Worm (Caenorhabditis elegans) whole organism, L1 larva: ENCODE results near the gene Y57G11B.3.

ENCODE experiments used
- alr-1 ChIP-seq: fragments of 200-800 bp; sonication (Bioruptor generic); optimal IDR thresholded peaks from 2 replicates; lab custom pipeline; 2018; ENCODE audit warnings: borderline replicate concordance, mild to moderate bottlenecking, missing genetic modification characterization, missing compliant biosample characterization
- aly-2 ChIP-seq: fragments of 150-350 bp; optimal IDR thresholded peaks from 2 replicates; lab custom pipeline; 2014; ENCODE audit warnings: missing biosample characterization, missing genetic modification characterization
- blmp-1 ChIP-seq: fragments of 150-350 bp; optimal IDR thresholded peaks from 2 replicates; lab custom pipeline; 2014; ENCODE audit warnings: missing biosample characterization, missing genetic modification characterization
- ceh-8 ChIP-seq: fragments of 200-800 bp; sonication (Bioruptor generic); optimal IDR thresholded peaks from 2 replicates; lab custom pipeline; 2018; ENCODE audit warnings: mild to moderate bottlenecking, missing genetic modification characterization, moderate library complexity, missing compliant biosample characterization
- ceh-82 ChIP-seq, 3 experiments: fragments of 150-350 bp in 1 of 3; sonication (generic microtip) in 2 of 3; optimal IDR thresholded peaks; 2 replicates each; lab custom pipeline; 2014 to 2017; ENCODE audit warnings: missing biosample characterization in 3 of 3, missing genetic modification characterization in 3 of 3
- ces-1 ChIP-seq: fragments of 150-350 bp; optimal IDR thresholded peaks from 2 replicates; lab custom pipeline; 2014; ENCODE audit warnings: missing biosample characterization, missing genetic modification reagents, missing genetic modification characterization
- efl-1 ChIP-seq, 4 experiments: fragments of 150-350 bp; optimal IDR thresholded peaks in 3 of 4; peaks in 1 of 4; 1 replicate in 1 of 4; 2 replicates in 3 of 4; lab custom pipeline; 2014; ENCODE audit warnings: missing biosample characterization in 2 of 4, missing genetic modification characterization in 2 of 4, missing genetic modification reagents in 2 of 4
- efl-3 ChIP-seq: fragments of 200-800 bp; sonication (Bioruptor generic); optimal IDR thresholded peaks from 2 replicates; lab custom pipeline; 2018; ENCODE audit warnings: mild to moderate bottlenecking, missing genetic modification characterization, missing compliant biosample characterization
- egl-13 ChIP-seq: sonication (generic microtip); optimal IDR thresholded peaks from 2 replicates; lab custom pipeline; 2016; ENCODE audit warnings: missing genotype, missing genetic modification reagents, missing genetic modification characterization, missing compliant biosample characterization
- egl-27 ChIP-seq, 2 experiments: fragments of 150-350 bp in 1 of 2; sonication (generic microtip); optimal IDR thresholded peaks; 3 replicates each; lab custom pipeline; 2017 to 2018; ENCODE audit warnings: missing biosample characterization in 2 of 2, missing genetic modification characterization in 2 of 2, missing genetic modification reagents in 2 of 2
- elt-2 ChIP-seq: sonication (generic microtip); optimal IDR thresholded peaks from 2 replicates; lab custom pipeline; 2016; ENCODE audit warnings: missing genetic modification characterization, mild to moderate bottlenecking, inconsistent platforms, missing compliant biosample characterization, missing genetic modification reagents
- ets-5 ChIP-seq: fragments of 200-800 bp; sonication (Bioruptor generic); IDR thresholded peaks from 2 replicates; pipeline ENCODE4 v1.3.6; 2022; ENCODE audit warnings: missing genetic modification characterization, missing compliant biosample characterization
- fkh-4 ChIP-seq: sonication (generic microtip); optimal IDR thresholded peaks from 2 replicates; lab custom pipeline; 2016; ENCODE audit warnings: missing compliant biosample characterization, missing genetic modification characterization, borderline replicate concordance
- fos-1 ChIP-seq: fragments of 150-350 bp; optimal IDR thresholded peaks from 2 replicates; lab custom pipeline; 2014; ENCODE audit warnings: missing biosample characterization, missing genetic modification characterization
- irx-1 ChIP-seq: sonication (generic microtip); optimal IDR thresholded peaks from 2 replicates; lab custom pipeline; 2016; ENCODE audit warnings: missing genetic modification characterization, missing compliant biosample characterization
- lin-39 ChIP-seq: fragments of 150-350 bp; optimal IDR thresholded peaks from 2 replicates; lab custom pipeline; 2014; ENCODE audit warnings: missing biosample characterization, missing genetic modification reagents, missing genetic modification characterization
- lsy-2 ChIP-seq, 2 experiments: fragments of 150-350 bp; optimal IDR thresholded peaks; 2 replicates each; lab custom pipeline; 2014; ENCODE audit warnings: missing biosample characterization in 2 of 2, missing genetic modification characterization in 2 of 2
- mdl-1 ChIP-seq, 2 experiments: fragments of 150-350 bp; optimal IDR thresholded peaks; 2 replicates each; lab custom pipeline; 2014 to 2017; ENCODE audit warnings: missing biosample characterization in 2 of 2, missing genetic modification characterization in 2 of 2, inconsistent platforms in 1 of 2
- mep-1 ChIP-seq: fragments of 150-350 bp; optimal IDR thresholded peaks from 2 replicates; lab custom pipeline; 2014; ENCODE audit warnings: missing biosample characterization, missing genetic modification characterization
- nhr-11 ChIP-seq: fragments of 150-350 bp; optimal IDR thresholded peaks from 2 replicates; lab custom pipeline; 2014; ENCODE audit warnings: missing biosample characterization, missing genetic modification characterization
- nhr-12 ChIP-seq: sonication (generic microtip); optimal IDR thresholded peaks from 2 replicates; lab custom pipeline; 2017; ENCODE audit warnings: missing biosample characterization, missing genetic modification characterization
- nhr-19 ChIP-seq: fragments of 200-800 bp; sonication (Bioruptor generic); conservative IDR thresholded peaks from 2 replicates; pipeline ENCODE4 v1.3.6; 2022; ENCODE audit warnings: missing genetic modification characterization, missing compliant biosample characterization
- nhr-20 ChIP-seq: sonication (generic microtip); optimal IDR thresholded peaks from 2 replicates; lab custom pipeline; 2016; ENCODE audit warnings: mild to moderate bottlenecking, missing genetic modification characterization, missing compliant biosample characterization
- nhr-28 ChIP-seq: fragments of 150-350 bp; optimal IDR thresholded peaks from 2 replicates; lab custom pipeline; 2014; ENCODE audit warnings: missing biosample characterization, missing genetic modification characterization
- nhr-71 ChIP-seq: sonication (generic microtip); optimal IDR thresholded peaks from 2 replicates; lab custom pipeline; 2016; ENCODE audit warnings: mild to moderate bottlenecking, missing genetic modification characterization, moderate library complexity, missing compliant biosample characterization
- nhr-77 ChIP-seq: fragments of 150-350 bp; optimal IDR thresholded peaks from 2 replicates; lab custom pipeline; 2014; ENCODE audit warnings: missing biosample characterization, missing genetic modification characterization
- nhr-90 ChIP-seq: sonication (generic microtip); optimal IDR thresholded peaks from 2 replicates; lab custom pipeline; 2016; ENCODE audit warnings: mild to moderate bottlenecking, missing genetic modification characterization, missing compliant biosample characterization; ENCODE audit not compliant: poor library complexity
- pag-3 ChIP-seq: sonication (generic microtip); optimal IDR thresholded peaks from 2 replicates; lab custom pipeline; 2017; ENCODE audit warnings: missing genetic modification characterization, mild to moderate bottlenecking, missing compliant biosample characterization, antibody characterized with exemption, borderline replicate concordance; ENCODE audit not compliant: insufficient read depth
- rnt-1 ChIP-seq: sonication (generic microtip); optimal IDR thresholded peaks from 2 replicates; lab custom pipeline; 2016; ENCODE audit warnings: mild to moderate bottlenecking, missing genetic modification characterization, moderate library complexity, missing compliant biosample characterization
- snpc-4 ChIP-seq: fragments of 150-350 bp; optimal IDR thresholded peaks from 2 replicates; lab custom pipeline; 2014; ENCODE audit warnings: missing biosample characterization, missing genetic modification characterization
- sup-37 ChIP-seq: fragments of 200-800 bp; sonication (Bioruptor generic); optimal IDR thresholded peaks from 2 replicates; lab custom pipeline; 2018; ENCODE audit warnings: mild to moderate bottlenecking, missing genetic modification characterization, missing compliant biosample characterization
- swsn-7 ChIP-seq: sonication (generic microtip); optimal IDR thresholded peaks from 2 replicates; lab custom pipeline; 2016; ENCODE audit warnings: missing genetic modification characterization, missing compliant biosample characterization
- tlp-1 ChIP-seq: fragments of 150-350 bp; optimal IDR thresholded peaks from 2 replicates; lab custom pipeline; 2014; ENCODE audit warnings: missing biosample characterization, missing genetic modification characterization
- unc-130 ChIP-seq: fragments of 150-350 bp; optimal IDR thresholded peaks from 2 replicates; lab custom pipeline; 2017; ENCODE audit warnings: missing biosample characterization, missing genetic modification characterization, inconsistent platforms
- unc-30 ChIP-seq: sonication (generic microtip); optimal IDR thresholded peaks from 2 replicates; lab custom pipeline; 2017; ENCODE audit warnings: missing biosample characterization, missing genetic modification characterization
- vab-15 ChIP-seq: sonication (generic microtip); optimal IDR thresholded peaks from 2 replicates; lab custom pipeline; 2017; ENCODE audit warnings: missing genotype, mild to moderate bottlenecking, missing genetic modification characterization, missing compliant biosample characterization
- zag-1 ChIP-seq: fragments of 150-350 bp; optimal IDR thresholded peaks from 2 replicates; lab custom pipeline; 2014; ENCODE audit warnings: missing biosample characterization, missing genetic modification characterization
- zip-4 ChIP-seq: fragments of 200-800 bp; sonication (Bioruptor generic); optimal IDR thresholded peaks from 2 replicates; lab custom pipeline; 2018; ENCODE audit warnings: mild to moderate bottlenecking, missing genetic modification characterization, moderate library complexity, missing compliant biosample characterization

Gene Y57G11B.3

ce11 chrIV:14576471-14576870 lies 2.3 kb upstream of the Y57G11B.3 start:
- TF ChIP-seq nhr-28 (tag; lab: Kevin White, UChicago), result no peak
- no peak for TF ChIP-seq zag-1 (tag; lab: Kevin White, UChicago)
- no peak for TF ChIP-seq fkh-4 (tag; lab: Kevin White, UChicago)
- TF ChIP-seq ceh-8 (GFP tag; lab: Kevin White, UChicago), result no peak
- TF ChIP-seq nhr-20 (tag; lab: Kevin White, UChicago), result peak; percentile 32
- TF ChIP-seq lsy-2 (tag; optimal IDR thresholded peaks at IDR 0.05; lab: Kevin White, UChicago), result no peak
- TF ChIP-seq elt-2 (tag; lab: Kevin White, UChicago), result peak; percentile 2
- no peak for TF ChIP-seq fos-1
- TF ChIP-seq snpc-4 (tag; lab: Kevin White, UChicago), result no peak
- no peak for TF ChIP-seq swsn-7 (tag; lab: Kevin White, UChicago)
- TF ChIP-seq ces-1 (GFP tag; lab: Kevin White, UChicago), result no peak
- TF ChIP-seq unc-30, result no peak
- no peak for TF ChIP-seq egl-27 (tag; optimal IDR thresholded peaks at IDR 0.05; lab: Kevin White, UChicago)
- TF ChIP-seq nhr-77 (tag; lab: Kevin White, UChicago), result no peak
- TF ChIP-seq alr-1, result no peak
- TF ChIP-seq blmp-1 (tag; lab: Kevin White, UChicago), result peak; percentile 5
- TF ChIP-seq nhr-90 (tag; lab: Kevin White, UChicago), result peak; percentile 42
- TF ChIP-seq nhr-19 (GFP tag; lab: Robert Waterston, UW), result 0 out of 2 replicates have a peak, but pooled peaks have one; percentile 26
- TF ChIP-seq efl-1 (optimal IDR thresholded peaks at IDR 0.05; lab: Kevin White, UChicago), result no peak
- peak in 1 of 2 experiments; percentile 82 for TF ChIP-seq efl-1 (GFP tag; optimal IDR thresholded peaks at IDR 0.05 in 1 of 2; lab: Kevin White, UChicago)

ce11 chrIV:14573068-14573467 lies 1.1 kb downstream of the Y57G11B.3 start:
- TF ChIP-seq mep-1 (tag; lab: Kevin White, UChicago) (no peak), aly-2 (tag; lab: Kevin White, UChicago) (no peak), ceh-8 (GFP tag; lab: Kevin White, UChicago) (no peak), lsy-2 (tag; optimal IDR thresholded peaks at IDR 0.05; lab: Kevin White, UChicago) (no peak), ets-5 (GFP tag; lab: Robert Waterston, UW) (no peak), nhr-90 (tag; lab: Kevin White, UChicago) (no peak), mdl-1 (tag; optimal IDR thresholded peaks at IDR 0.05; lab: Kevin White, UChicago) (no peak), egl-13 (tag; lab: Kevin White, UChicago) (no peak), nhr-12 (no peak), rnt-1 (no peak), efl-3 (no peak), ceh-82 (tag; optimal IDR thresholded peaks at IDR 0.05; lab: Kevin White, UChicago) (no peak), nhr-19 (GFP tag; lab: Robert Waterston, UW) (no peak), nhr-11 (tag; lab: Kevin White, UChicago) (no peak), lin-39 (tag; lab: Kevin White, UChicago) (no peak), pag-3 (tag; lab: Kevin White, UChicago) (no peak), sup-37 (GFP tag; lab: Kevin White, UChicago) (no peak), tlp-1 (tag; lab: Kevin White, UChicago) (no peak), nhr-71 (no peak), zip-4 (GFP tag; lab: Kevin White, UChicago) (no peak)
- TF ChIP-seq, all 84 proteins: peak for 0

ce11 chrIV:14572607-14573006 lies 1.6 kb downstream of the Y57G11B.3 start, which contains the start of gene glb-34:
TSS of gene glb-34 (minus strand) at chrIV:14572707.
- no peak for TF ChIP-seq unc-130 (tag; lab: Kevin White, UChicago)

- TF ChIP-seq vab-15 (tag; lab: Kevin White, UChicago), result no peak
- no peak for TF ChIP-seq nhr-11 (tag; lab: Kevin White, UChicago)
- no peak for TF ChIP-seq irx-1
Measured at ce11 chrIV:14571626-14572025, 2.6 kb downstream of the Y57G11B.3 start.
